Fruit fly (Drosophila melanogaster) whole organism, embryonic: ENCODE data around the gene CG31473.

ENCODE experiments used
- Asciz ChIP-seq: fragments of 200-800 bp; sonication (Bioruptor generic); optimal IDR thresholded peaks from 2 replicates; lab custom pipeline; 2017; ENCODE audit warnings: missing biosample characterization, mild to moderate bottlenecking, missing genetic modification characterization, missing genetic modification reagents
- Bgb ChIP-seq: fragments of 200-800 bp; sonication (Bioruptor generic); IDR thresholded peaks from 2 replicates; pipeline ENCODE4 v1.3.6; 2022; ENCODE audit warnings: missing biosample characterization, missing genetic modification characterization; ENCODE audit not compliant: partially characterized antibody
- Blimp-1 ChIP-seq: fragments of 200-800 bp; sonication (Bioruptor generic); optimal IDR thresholded peaks from 3 replicates; lab custom pipeline; 2018; ENCODE audit warnings: missing biosample characterization, missing genetic modification characterization, mild to moderate bottlenecking, moderate library complexity, missing genetic modification reagents
- CG10209 ChIP-seq: fragments of 200-800 bp; sonication (Bioruptor generic); optimal IDR thresholded peaks from 3 replicates; lab custom pipeline; 2017; ENCODE audit warnings: missing biosample characterization, mild to moderate bottlenecking, missing genetic modification characterization, missing genetic modification reagents
- CG10366 ChIP-seq: fragments of 200-800 bp; sonication (Bioruptor generic); IDR thresholded peaks from 2 replicates; pipeline ENCODE4 v1.3.6; 2022; ENCODE audit warnings: missing biosample characterization, missing genetic modification characterization
- CG12104 ChIP-seq: fragments of 200-800 bp; sonication (Bioruptor generic); optimal IDR thresholded peaks from 3 replicates; lab custom pipeline; 2016; ENCODE audit warnings: missing biosample characterization, missing genetic modification characterization
- CG13424 ChIP-seq: fragments of 200-800 bp; sonication (Bioruptor generic); optimal IDR thresholded peaks from 2 replicates; lab custom pipeline; 2019; ENCODE audit warnings: missing biosample characterization, mild to moderate bottlenecking, missing genetic modification characterization, moderate library complexity
- CG17802 ChIP-seq: fragments of 200-800 bp; sonication (Bioruptor generic); optimal IDR thresholded peaks from 2 replicates; lab custom pipeline; 2018; ENCODE audit warnings: missing biosample characterization, mild to moderate bottlenecking, missing genetic modification characterization, moderate library complexity
- CG2199 ChIP-seq: fragments of 200-800 bp; sonication (Bioruptor generic); IDR thresholded peaks from 3 replicates; pipeline ENCODE4 v1.3.6; 2022; ENCODE audit warnings: missing biosample characterization, missing genetic modification characterization
- CG2202 ChIP-seq: fragments of 200-800 bp; sonication (Bioruptor generic); optimal IDR thresholded peaks from 2 replicates; lab custom pipeline; 2018; ENCODE audit warnings: missing biosample characterization, mild to moderate bottlenecking, missing genetic modification characterization
- CG31224 ChIP-seq: fragments of 200-800 bp; sonication (Bioruptor generic); IDR thresholded peaks from 2 replicates; pipeline ENCODE4 v1.3.6; 2022; ENCODE audit warnings: missing biosample characterization, missing genetic modification characterization
- CG6175 ChIP-seq: fragments of 200-800 bp; sonication (Bioruptor generic); IDR thresholded peaks from 3 replicates; pipeline ENCODE4 v1.3.6; 2022; ENCODE audit warnings: missing biosample characterization, missing genetic modification characterization
- CG6254 ChIP-seq: fragments of 200-800 bp; sonication (Bioruptor generic); optimal IDR thresholded peaks from 3 replicates; lab custom pipeline; 2017; ENCODE audit warnings: mild to moderate bottlenecking, missing biosample characterization, missing genetic modification reagents, missing genetic modification characterization
- CG8388 ChIP-seq: fragments of 200-800 bp; sonication (Bioruptor generic); optimal IDR thresholded peaks from 2 replicates; lab custom pipeline; 2019; ENCODE audit warnings: missing biosample characterization, mild to moderate bottlenecking, missing genetic modification characterization, moderate library complexity
- CG8478 ChIP-seq: fragments of >200 bp; optimal IDR thresholded peaks from 2 replicates; lab custom pipeline; 2018
- Camta ChIP-seq: fragments of 200-800 bp; sonication (Bioruptor generic); optimal IDR thresholded peaks from 2 replicates; lab custom pipeline; 2016; ENCODE audit warnings: missing biosample characterization, missing genetic modification characterization
- D19B ChIP-seq: fragments of 200-800 bp; sonication (Bioruptor generic); optimal IDR thresholded peaks from 2 replicates; lab custom pipeline; 2017; ENCODE audit warnings: missing biosample characterization, mild to moderate bottlenecking, missing genetic modification characterization
- Dbx ChIP-seq: fragments of 200-800 bp; sonication (Bioruptor generic); IDR thresholded peaks from 3 replicates; pipeline ENCODE4 v1.3.6; 2022; ENCODE audit warnings: missing biosample characterization, missing genetic modification characterization
- Eip74EF ChIP-seq, 2 experiments: fragments of 200-800 bp in 1 of 2; fragments of >200 bp in 1 of 2; sonication (Bioruptor generic) in 1 of 2; optimal IDR thresholded peaks; 2 replicates each; lab custom pipeline; 2017 to 2019; ENCODE audit warnings: missing biosample characterization in 2 of 2, missing genetic modification characterization in 2 of 2, mild to moderate bottlenecking in 1 of 2, moderate library complexity in 1 of 2
- Fer1 ChIP-seq: fragments of 200-800 bp; sonication (Bioruptor generic); optimal IDR thresholded peaks from 2 replicates; lab custom pipeline; 2017; ENCODE audit warnings: missing biosample characterization, mild to moderate bottlenecking, missing genetic modification characterization
- HLHmδ ChIP-seq: fragments of 200-800 bp; sonication (Bioruptor generic); optimal IDR thresholded peaks from 2 replicates; lab custom pipeline; 2018; ENCODE audit warnings: missing biosample characterization, mild to moderate bottlenecking, missing genetic modification characterization, moderate library complexity
- Hr3 ChIP-seq: fragments of 200-800 bp; sonication (Bioruptor generic); optimal IDR thresholded peaks from 3 replicates; lab custom pipeline; 2016; ENCODE audit warnings: missing biosample characterization, missing genetic modification characterization
- Lpt ChIP-seq: fragments of >200 bp; optimal IDR thresholded peaks from 2 replicates; lab custom pipeline; 2018; ENCODE audit warnings: missing biosample characterization, missing genetic modification characterization
- Nf-YA ChIP-seq: fragments of 200-800 bp; sonication (Bioruptor generic); IDR thresholded peaks from 2 replicates; pipeline ENCODE4 v1.3.6; 2022; ENCODE audit warnings: missing biosample characterization, missing genetic modification characterization
- Poxn ChIP-seq: fragments of 200-800 bp; sonication (Bioruptor generic); IDR thresholded peaks from 2 replicates; pipeline ENCODE4 v1.3.6; 2022; ENCODE audit warnings: missing biosample characterization, missing genetic modification characterization
- Vsx1 ChIP-seq: fragments of 200-800 bp; sonication (Bioruptor generic); optimal IDR thresholded peaks from 2 replicates; lab custom pipeline; 2017; ENCODE audit warnings: missing biosample characterization, mild to moderate bottlenecking, missing genetic modification characterization, missing genetic modification reagents
- amos ChIP-seq: fragments of 200-800 bp; sonication (Bioruptor generic); IDR thresholded peaks from 2 replicates; pipeline ENCODE4 v1.3.6; 2022; ENCODE audit warnings: missing biosample characterization, missing genetic modification characterization; ENCODE audit not compliant: partially characterized antibody
- chn ChIP-seq: fragments of 200-800 bp; sonication (Bioruptor generic); optimal IDR thresholded peaks from 2 replicates; lab custom pipeline; 2016; ENCODE audit warnings: missing biosample characterization, missing genetic modification characterization
- crp ChIP-seq, 2 experiments: fragments of 200-800 bp; sonication (Bioruptor generic); optimal IDR thresholded peaks; 2 replicates in 1 of 2; 3 replicates in 1 of 2; lab custom pipeline; 2017; ENCODE audit warnings: missing biosample characterization in 2 of 2, missing genetic modification characterization in 2 of 2, mild to moderate bottlenecking in 1 of 2, moderate library complexity in 1 of 2
- dm ChIP-seq: fragments of 200-800 bp; sonication (Bioruptor generic); optimal IDR thresholded peaks from 3 replicates; lab custom pipeline; 2016; ENCODE audit warnings: missing biosample characterization, missing genetic modification characterization
- esg ChIP-seq: fragments of 200-800 bp; sonication (Bioruptor generic); conservative IDR thresholded peaks from 2 replicates; pipeline ENCODE4 v1.3.6; 2022; ENCODE audit warnings: missing biosample characterization, missing genetic modification characterization
- eve ChIP-seq, 2 experiments: fragments of >200 bp; optimal IDR thresholded peaks; 2 replicates each; lab custom pipeline; 2017; ENCODE audit warnings: missing biosample characterization in 2 of 2, missing genetic modification characterization in 2 of 2
- exex ChIP-seq: fragments of 200-800 bp; sonication (Bioruptor generic); optimal IDR thresholded peaks from 4 replicates; lab custom pipeline; 2018; ENCODE audit warnings: missing biosample characterization, mild to moderate bottlenecking, missing genetic modification characterization, moderate library complexity
- fu2 ChIP-seq: fragments of 200-800 bp; sonication (Bioruptor generic); optimal IDR thresholded peaks from 2 replicates; lab custom pipeline; 2016; ENCODE audit warnings: missing biosample characterization, missing genetic modification characterization
- grn ChIP-seq: fragments of 200-800 bp; sonication (Bioruptor generic); optimal IDR thresholded peaks from 3 replicates; lab custom pipeline; 2017; ENCODE audit warnings: missing biosample characterization, missing genetic modification characterization
- ham ChIP-seq: fragments of 200-800 bp; sonication (Bioruptor generic); IDR thresholded peaks from 2 replicates; pipeline ENCODE4 v1.3.6; 2022; ENCODE audit warnings: missing biosample characterization, missing genetic modification characterization
- hbn ChIP-seq: fragments of 200-800 bp; sonication (Bioruptor generic); IDR thresholded peaks from 2 replicates; pipeline ENCODE4 v1.3.6; 2022; ENCODE audit warnings: missing biosample characterization, missing genetic modification characterization; ENCODE audit not compliant: partially characterized antibody
- lab ChIP-seq: fragments of 200-800 bp; sonication (Bioruptor generic); optimal IDR thresholded peaks from 3 replicates; lab custom pipeline; 2017; ENCODE audit warnings: missing biosample characterization, missing genetic modification characterization, mild to moderate bottlenecking, moderate library complexity, missing genetic modification reagents
- mirr ChIP-seq: fragments of 200-800 bp; sonication (Bioruptor generic); optimal IDR thresholded peaks from 3 replicates; lab custom pipeline; 2018; ENCODE audit warnings: missing biosample characterization, mild to moderate bottlenecking, missing genetic modification characterization
- nerfin-1 ChIP-seq: fragments of 200-800 bp; sonication (Bioruptor generic); optimal IDR thresholded peaks from 3 replicates; lab custom pipeline; 2019; ENCODE audit warnings: missing biosample characterization, mild to moderate bottlenecking, missing genetic modification characterization, moderate library complexity
- nom ChIP-seq: fragments of 200-800 bp; sonication (Bioruptor generic); optimal IDR thresholded peaks from 2 replicates; lab custom pipeline; 2017; ENCODE audit warnings: missing biosample characterization, missing genetic modification characterization, mild to moderate bottlenecking, moderate library complexity, missing genetic modification reagents
- oc ChIP-seq: fragments of 200-800 bp; sonication (Bioruptor generic); optimal IDR thresholded peaks from 2 replicates; lab custom pipeline; 2018; ENCODE audit warnings: missing biosample characterization, mild to moderate bottlenecking, missing genetic modification characterization, moderate library complexity
- onecut ChIP-seq: fragments of 200-800 bp; sonication (Bioruptor generic); IDR thresholded peaks from 2 replicates; pipeline ENCODE4 v1.3.6; 2022; ENCODE audit warnings: missing biosample characterization, missing genetic modification characterization
- run ChIP-seq: fragments of 200-800 bp; sonication (Bioruptor generic); optimal IDR thresholded peaks from 3 replicates; lab custom pipeline; 2018; ENCODE audit warnings: missing biosample characterization, mild to moderate bottlenecking, missing genetic modification characterization
- sc ChIP-seq, 3 experiments: fragments of >200 bp in 2 of 3; fragments of 200-800 bp in 1 of 3; sonication (Bioruptor generic) in 1 of 3; optimal IDR thresholded peaks; 2 replicates in 2 of 3; 3 replicates in 1 of 3; lab custom pipeline; 2017; ENCODE audit warnings: mild to moderate bottlenecking in 1 of 3, missing biosample characterization in 1 of 3, missing genetic modification characterization in 1 of 3, missing genetic modification reagents in 1 of 3
- sd ChIP-seq: fragments of 200-800 bp; sonication (Bioruptor generic); optimal IDR thresholded peaks from 3 replicates; lab custom pipeline; 2018; ENCODE audit warnings: missing biosample characterization, mild to moderate bottlenecking, missing genetic modification characterization, moderate library complexity
- slbo ChIP-seq: fragments of 200-800 bp; sonication (Bioruptor generic); IDR thresholded peaks from 2 replicates; pipeline ENCODE4 v1.3.6; 2022; ENCODE audit warnings: missing biosample characterization, missing genetic modification characterization
- stwl ChIP-seq: fragments of 200-800 bp; sonication (Bioruptor generic); optimal IDR thresholded peaks from 3 replicates; lab custom pipeline; 2018; ENCODE audit warnings: missing biosample characterization, mild to moderate bottlenecking, missing genetic modification characterization, moderate library complexity
- wdn ChIP-seq: fragments of 200-800 bp; sonication (Bioruptor generic); IDR thresholded peaks from 2 replicates; pipeline ENCODE4 v1.3.6; 2022; ENCODE audit warnings: missing biosample characterization, missing genetic modification characterization

Gene CG31473

DNA sequence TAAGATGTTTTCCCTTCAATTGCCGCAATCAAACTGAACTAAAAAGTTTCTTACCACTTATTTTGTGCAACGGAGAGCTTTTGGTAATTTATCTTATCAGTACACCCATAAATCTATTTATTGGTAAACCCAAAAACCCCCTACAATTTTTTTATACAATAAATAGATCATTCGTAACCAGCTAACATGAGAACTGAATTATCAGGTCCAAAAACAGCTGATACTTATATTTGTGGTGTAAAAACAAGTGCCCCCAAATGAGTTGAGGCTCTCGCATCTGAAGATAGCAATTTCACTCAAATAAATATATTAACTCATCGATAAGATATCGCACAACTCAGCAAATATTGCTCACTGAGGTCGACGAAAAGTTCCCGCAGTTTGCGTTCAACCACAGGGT lies 23.7 kb upstream of the CG31473 start, which contains the start of gene CG18748 (continued):
- no peak for TF ChIP-seq run (tag; lab: Kevin White, UChicago)
- peak; percentile 24 for TF ChIP-seq grn (GFP tag; lab: Kevin White, UChicago)
- no peak for TF ChIP-seq stwl
- no peak for TF ChIP-seq onecut (GFP tag; lab: Robert Waterston, UW)
- TF ChIP-seq Dbx (GFP tag; lab: Robert Waterston, UW) = no peak
- no peak for TF ChIP-seq D19B (GFP tag; lab: Kevin White, UChicago)
- no peak for TF ChIP-seq hbn (GFP tag; lab: Robert Waterston, UW)
- no peak for TF ChIP-seq oc (tag; lab: Kevin White, UChicago)
- no peak for TF ChIP-seq CG2202 (tag; lab: Kevin White, UChicago)
- TF ChIP-seq lab (GFP tag; lab: Kevin White, UChicago) = no peak
- TF ChIP-seq nerfin-1 (tag; lab: Kevin White, UChicago) = no peak
- no peak for TF ChIP-seq Lpt (GFP tag; lab: Kevin White, UChicago)
- TF ChIP-seq Eip74EF (GFP tag; optimal IDR thresholded peaks at IDR 0.05; lab: Kevin White, UChicago) = no peak
- TF ChIP-seq CG13424 (tag; lab: Kevin White, UChicago) = no peak
- TF ChIP-seq Fer1 = no peak
- no peak for TF ChIP-seq CG8478 (lab: Kevin White, UChicago)
- TF ChIP-seq exex (tag; lab: Kevin White, UChicago) = peak; percentile 87
- TF ChIP-seq crp (GFP tag; optimal IDR thresholded peaks at IDR 0.05; lab: Kevin White, UChicago) = peak in 1 of 2 experiments; percentile 12
- no peak for TF ChIP-seq Vsx1
- no peak for TF ChIP-seq amos (GFP tag; lab: Robert Waterston, UW)
- no peak for TF ChIP-seq Asciz
- no peak for TF ChIP-seq sc (optimal IDR thresholded peaks at IDR 0.05; lab: Kevin White, UChicago)
- no peak for TF ChIP-seq sc (GFP tag; optimal IDR thresholded peaks at IDR 0.05; lab: Kevin White, UChicago)
- TF ChIP-seq Bgb (GFP tag; lab: Robert Waterston, UW) = no peak
- TF ChIP-seq Blimp-1 (GFP tag; lab: Kevin White, UChicago) = no peak
- TF ChIP-seq Nf-YA = no peak
- TF ChIP-seq chn (GFP tag; lab: Kevin White, UChicago) = no peak
- no peak for TF ChIP-seq Poxn
- no peak for TF ChIP-seq esg (GFP tag; lab: Robert Waterston, UW)
- no peak for TF ChIP-seq CG31224 (GFP tag; lab: Robert Waterston, UW)
- TF ChIP-seq CG6254 = no peak

DNA sequence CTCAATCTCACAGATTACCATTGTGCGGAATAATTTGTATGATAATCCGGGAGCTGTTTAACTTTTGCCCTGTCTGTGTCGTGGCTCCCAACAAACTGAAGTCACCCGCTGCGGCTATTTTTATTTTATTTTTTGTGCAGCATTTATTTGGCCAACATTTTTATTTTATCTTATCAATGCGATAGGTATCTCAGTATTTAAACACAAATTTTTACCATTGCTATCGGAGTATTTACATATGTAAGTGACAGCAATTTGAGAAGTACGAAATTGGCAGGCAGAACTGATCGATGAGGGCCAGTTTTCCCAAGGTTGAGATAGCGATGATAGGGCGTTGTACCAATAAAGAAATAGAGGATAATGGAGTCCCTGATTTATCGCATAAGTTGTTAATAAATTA lies 21.5 kb upstream of the CG31473 start, which contains the start of gene CG18746:
Gene CG18746 (minus strand): TSS at position 101 of the 400 bp plus-strand sequence.
- TF ChIP-seq lab (GFP tag; lab: Kevin White, UChicago) = peak; percentile 9
- no peak for TF ChIP-seq CG8388 (GFP tag; lab: Kevin White, UChicago)
- TF ChIP-seq eve (GFP tag; optimal IDR thresholded peaks at IDR 0.05; lab: Kevin White, UChicago) = peak in 1 of 2 experiments; percentile 8
- TF ChIP-seq CG2199 (GFP tag; lab: Robert Waterston, UW) = no peak
- no peak for TF ChIP-seq Hr3
- peak; percentile 36 for TF ChIP-seq sd (tag; lab: Kevin White, UChicago)
- TF ChIP-seq mirr (GFP tag; lab: Kevin White, UChicago) = peak; percentile 7

dm6 chr3R:7790583-7791034 lies 21.0 kb upstream of the CG31473 start, which contains the start of gene CG10086:
Gene CG10086 (plus strand): TSS chr3R:7790633.
- TF ChIP-seq slbo (no peak), ham (GFP tag; lab: Robert Waterston, UW) (no peak), dm (GFP tag; lab: Kevin White, UChicago) (no peak), nom (GFP tag; lab: Kevin White, UChicago) (no peak), CG10366 (GFP tag; lab: Robert Waterston, UW) (no peak), wdn (GFP tag; lab: Robert Waterston, UW) (no peak), Camta (GFP tag; lab: Kevin White, UChicago) (no peak), fu2 (GFP tag; lab: Kevin White, UChicago) (no peak), HLHmδ (GFP tag; lab: Kevin White, UChicago) (no peak), CG12104 (no peak), CG6175 (no peak), CG17802 (tag; lab: Kevin White, UChicago) (no peak), CG10209 (GFP tag; lab: Kevin White, UChicago) (no peak)
